Worm (Caenorhabditis elegans) whole organism, L4 larva: Measurements from ENCODE around the gene C46C11.4.

Experiments
- D1046.2 ChIP-seq: fragments of 200-800 bp; sonication (Bioruptor generic); IDR thresholded peaks from 2 replicates; pipeline ENCODE4 v1.3.6; 2022; ENCODE audit warnings: missing genetic modification characterization, missing compliant biosample characterization
- F37D6.2 ChIP-seq: sonication (generic microtip); optimal IDR thresholded peaks from 2 replicates; lab custom pipeline; 2016; ENCODE audit warnings: mild to moderate bottlenecking, missing genetic modification characterization, missing compliant biosample characterization
- F44E2.7 ChIP-seq: fragments of 200-800 bp; sonication (Bioruptor generic); IDR thresholded peaks from 2 replicates; pipeline ENCODE4 v2.1.2; 2022; ENCODE audit warnings: missing genetic modification characterization, missing compliant biosample characterization
- R02D3.7 ChIP-seq: fragments of 150-350 bp; sonication (generic microtip); optimal IDR thresholded peaks from 3 replicates; lab custom pipeline; 2014; ENCODE audit warnings: missing biosample characterization, missing genetic modification characterization
- T26A8.4 ChIP-seq: fragments of 200-800 bp; sonication (Bioruptor generic); IDR thresholded peaks from 2 replicates; pipeline ENCODE4 v1.3.6; 2022; ENCODE audit warnings: missing genetic modification characterization, missing compliant biosample characterization
- Y48G9A.11 ChIP-seq: fragments of 200-800 bp; sonication (Bioruptor generic); IDR thresholded peaks from 2 replicates; pipeline ENCODE4 v1.3.6; 2022; ENCODE audit warnings: missing genetic modification reagents, missing genetic modification characterization, missing compliant biosample characterization
- Y5F2A.4 ChIP-seq: fragments of 200-800 bp; sonication (Bioruptor generic); optimal IDR thresholded peaks from 2 replicates; lab custom pipeline; 2018; ENCODE audit warnings: mild to moderate bottlenecking, missing genetic modification characterization, missing compliant biosample characterization
- Y75B8A.6 ChIP-seq: fragments of 200-800 bp; sonication (Bioruptor generic); IDR thresholded peaks from 2 replicates; pipeline ENCODE4 v1.3.6; 2022; ENCODE audit warnings: missing genetic modification reagents, missing genetic modification characterization, missing compliant biosample characterization
- ZK337.2 ChIP-seq: fragments of 200-800 bp; sonication (Bioruptor generic); IDR thresholded peaks from 2 replicates; pipeline ENCODE4 v1.3.6; 2022; ENCODE audit warnings: missing genetic modification reagents, missing genetic modification characterization, missing compliant biosample characterization
- aha-1 ChIP-seq: fragments of 150-350 bp; peaks from one replicate; lab custom pipeline; 2014; ENCODE audit warnings: missing biosample characterization, missing genetic modification characterization
- aly-2 ChIP-seq: sonication (generic microtip); optimal IDR thresholded peaks from 2 replicates; lab custom pipeline; 2018; ENCODE audit warnings: missing biosample characterization, missing genetic modification characterization
- ama-1 ChIP-seq: fragments of 150-350 bp; optimal IDR thresholded peaks from 2 replicates; lab custom pipeline; 2014; ENCODE audit warnings: inconsistent platforms, mixed read lengths
- attf-4 ChIP-seq: sonication (generic microtip); optimal IDR thresholded peaks from 3 replicates; lab custom pipeline; 2017; ENCODE audit warnings: missing biosample characterization, missing genetic modification characterization
- ceh-28 ChIP-seq: fragments of 150-350 bp; optimal IDR thresholded peaks from 2 replicates; lab custom pipeline; 2014; ENCODE audit warnings: missing biosample characterization, missing genetic modification reagents, missing genetic modification characterization
- ceh-44 ChIP-seq: fragments of 200-800 bp; sonication (Bioruptor generic); IDR thresholded peaks from 2 replicates; pipeline ENCODE4 v1.3.6; 2022; ENCODE audit warnings: missing genetic modification reagents, missing genetic modification characterization, missing compliant biosample characterization
- ceh-82 ChIP-seq: sonication (generic microtip); optimal IDR thresholded peaks from 2 replicates; lab custom pipeline; 2017; ENCODE audit warnings: missing biosample characterization, missing genetic modification characterization
- cey-2 ChIP-seq: sonication (generic microtip); optimal IDR thresholded peaks from 3 replicates; lab custom pipeline; 2017; ENCODE audit warnings: missing genetic modification characterization, mild to moderate bottlenecking, missing compliant biosample characterization, antibody characterized with exemption, borderline replicate concordance; ENCODE audit not compliant: insufficient read depth
- daf-16 ChIP-seq, 3 experiments: sonication (generic microtip); optimal IDR thresholded peaks; 2 replicates each; lab custom pipeline; 2016 to 2017; ENCODE audit warnings: missing genetic modification characterization in 3 of 3, missing genetic modification reagents in 3 of 3, mild to moderate bottlenecking in 2 of 3, missing compliant biosample characterization in 2 of 3, missing biosample characterization in 1 of 3, moderate library complexity in 1 of 3
- daf-8 ChIP-seq: fragments of 200-800 bp; sonication (Bioruptor generic); IDR thresholded peaks from 2 replicates; pipeline ENCODE4 v1.3.6; 2022; ENCODE audit warnings: missing genetic modification characterization, missing compliant biosample characterization
- duxl-1 ChIP-seq: sonication (generic microtip); optimal IDR thresholded peaks from 2 replicates; lab custom pipeline; 2016; ENCODE audit warnings: mild to moderate bottlenecking, missing genetic modification characterization, moderate library complexity, missing compliant biosample characterization; ENCODE audit not compliant: poor library complexity
- dve-1 ChIP-seq: sonication (generic microtip); optimal IDR thresholded peaks from 2 replicates; lab custom pipeline; 2017; ENCODE audit warnings: antibody characterized with exemption, mild to moderate bottlenecking, missing genetic modification characterization, missing compliant biosample characterization; ENCODE audit not compliant: insufficient read depth
- egl-27 ChIP-seq: sonication (generic microtip); optimal IDR thresholded peaks from 3 replicates; lab custom pipeline; 2017; ENCODE audit warnings: missing biosample characterization, missing genetic modification reagents, missing genetic modification characterization
- fos-1 ChIP-seq: fragments of 150-350 bp; optimal IDR thresholded peaks from 2 replicates; lab custom pipeline; 2014; ENCODE audit warnings: missing biosample characterization, missing genetic modification characterization
- hif-1 ChIP-seq, 2 experiments: sonication (generic microtip); optimal IDR thresholded peaks; 2 replicates each; lab custom pipeline; 2016 to 2017; ENCODE audit warnings: missing compliant biosample characterization in 2 of 2, missing genetic modification characterization in 2 of 2, missing genetic modification reagents in 2 of 2, missing genotype in 2 of 2, mild to moderate bottlenecking in 1 of 2
- hlh-11 ChIP-seq: fragments of 200-800 bp; sonication (Bioruptor generic); optimal IDR thresholded peaks from 2 replicates; lab custom pipeline; 2018; ENCODE audit warnings: mild to moderate bottlenecking, missing genetic modification characterization, missing compliant biosample characterization
- hlh-30 ChIP-seq: sonication (generic microtip); optimal IDR thresholded peaks from 2 replicates; lab custom pipeline; 2017; ENCODE audit warnings: antibody characterized with exemption, mild to moderate bottlenecking, missing genetic modification characterization, missing compliant biosample characterization; ENCODE audit not compliant: insufficient read depth
- jun-1 ChIP-seq: fragments of 150-350 bp; optimal IDR thresholded peaks from 2 replicates; lab custom pipeline; 2014; ENCODE audit warnings: missing biosample characterization, missing genetic modification reagents, missing genetic modification characterization
- lim-7 ChIP-seq: fragments of 200-800 bp; sonication (Bioruptor generic); IDR thresholded peaks from 2 replicates; pipeline ENCODE4 v1.3.6; 2022; ENCODE audit warnings: missing genetic modification characterization, missing compliant biosample characterization
- lin-15B ChIP-seq: fragments of 150-350 bp; sonication (generic microtip); optimal IDR thresholded peaks from 3 replicates; lab custom pipeline; 2014; ENCODE audit warnings: missing biosample characterization, missing genetic modification characterization
- lin-29 ChIP-seq: fragments of 200-800 bp; sonication (Bioruptor generic); IDR thresholded peaks from 2 replicates; pipeline ENCODE4 v1.3.6; 2022; ENCODE audit warnings: missing genetic modification reagents, missing genetic modification characterization, missing compliant biosample characterization
- madf-5 ChIP-seq, 2 experiments: fragments of 200-800 bp; sonication (Bioruptor generic); IDR thresholded peaks; 2 replicates each; pipeline ENCODE4 v1.3.6; 2022; ENCODE audit warnings: missing compliant biosample characterization in 2 of 2, missing genetic modification characterization in 2 of 2
- mdl-1 ChIP-seq, 2 experiments: fragments of 150-350 bp in 1 of 2; sonication (generic microtip) in 1 of 2; optimal IDR thresholded peaks; 2 replicates each; lab custom pipeline; 2014 to 2017; ENCODE audit warnings: missing biosample characterization in 2 of 2, missing genetic modification characterization in 2 of 2
- nhr-10 ChIP-seq: fragments of 150-350 bp; optimal IDR thresholded peaks from 2 replicates; lab custom pipeline; 2014; ENCODE audit warnings: missing biosample characterization, missing genetic modification characterization
- nhr-102 ChIP-seq: sonication (generic microtip); optimal IDR thresholded peaks from 2 replicates; lab custom pipeline; 2016; ENCODE audit warnings: mild to moderate bottlenecking, missing genetic modification characterization, moderate library complexity, missing compliant biosample characterization
- nhr-11 ChIP-seq: fragments of 150-350 bp; optimal IDR thresholded peaks from 2 replicates; lab custom pipeline; 2014; ENCODE audit warnings: missing biosample characterization, missing genetic modification characterization
- nhr-41 ChIP-seq: fragments of 200-800 bp; sonication (Bioruptor generic); IDR thresholded peaks from 2 replicates; pipeline ENCODE4 v1.3.6; 2022; ENCODE audit warnings: missing genetic modification reagents, missing genetic modification characterization, missing compliant biosample characterization
- nhr-42 ChIP-seq: fragments of 200-800 bp; sonication (Bioruptor generic); IDR thresholded peaks from 2 replicates; pipeline ENCODE4 v1.3.6; 2022; ENCODE audit warnings: missing genetic modification characterization, missing compliant biosample characterization
- nhr-48 ChIP-seq: sonication (generic microtip); optimal IDR thresholded peaks from 2 replicates; lab custom pipeline; 2016; ENCODE audit warnings: mild to moderate bottlenecking, missing genetic modification characterization, missing compliant biosample characterization
- nhr-6 ChIP-seq: fragments of 150-350 bp; optimal IDR thresholded peaks from 2 replicates; lab custom pipeline; 2014; ENCODE audit warnings: missing biosample characterization, missing genetic modification characterization
- nhr-76 ChIP-seq: fragments of 150-350 bp; optimal IDR thresholded peaks from 2 replicates; lab custom pipeline; 2014; ENCODE audit warnings: missing biosample characterization, missing genetic modification characterization
- nhr-77 ChIP-seq: fragments of 150-350 bp; optimal IDR thresholded peaks from 2 replicates; lab custom pipeline; 2014; ENCODE audit warnings: missing biosample characterization, missing genetic modification characterization
- rbr-2 ChIP-seq: sonication (generic microtip); optimal IDR thresholded peaks from 2 replicates; lab custom pipeline; 2016; ENCODE audit warnings: missing genotype, missing genetic modification characterization, missing compliant biosample characterization
- saeg-2 ChIP-seq: fragments of 200-800 bp; sonication (Bioruptor generic); IDR thresholded peaks from 2 replicates; pipeline ENCODE4 v1.3.6; 2022; ENCODE audit warnings: missing genetic modification reagents, missing genetic modification characterization, missing compliant biosample characterization
- sdz-12 ChIP-seq: fragments of 200-800 bp; sonication (Bioruptor generic); optimal IDR thresholded peaks from 2 replicates; lab custom pipeline; 2018; ENCODE audit warnings: mild to moderate bottlenecking, missing genetic modification characterization, missing compliant biosample characterization
- skn-1 ChIP-seq: fragments of 150-350 bp; optimal IDR thresholded peaks from 2 replicates; lab custom pipeline; 2014; ENCODE audit warnings: missing biosample characterization, missing genetic modification characterization
- snpc-1.2 ChIP-seq: fragments of 200-800 bp; sonication (Bioruptor generic); IDR thresholded peaks from 2 replicates; pipeline ENCODE4 v1.3.6; 2022; ENCODE audit warnings: missing genetic modification reagents, missing genetic modification characterization, missing compliant biosample characterization
- tag-97 ChIP-seq: fragments of 200-800 bp; sonication (Bioruptor generic); IDR thresholded peaks from 2 replicates; pipeline ENCODE4 v1.3.6; 2022; ENCODE audit warnings: missing genetic modification characterization, missing compliant biosample characterization
- unc-130 ChIP-seq: sonication (generic microtip); optimal IDR thresholded peaks from 2 replicates; lab custom pipeline; 2016; ENCODE audit warnings: missing genetic modification reagents, missing genetic modification characterization, missing compliant biosample characterization
- vab-7 ChIP-seq: fragments of 200-800 bp; sonication (Bioruptor generic); IDR thresholded peaks from 2 replicates; pipeline ENCODE4 v1.3.6; 2022; ENCODE audit warnings: missing genetic modification reagents, missing genetic modification characterization, missing compliant biosample characterization
- zip-11 ChIP-seq: fragments of 200-800 bp; sonication (Bioruptor generic); IDR thresholded peaks from 2 replicates; pipeline ENCODE4 v1.3.6; 2022; ENCODE audit warnings: missing genetic modification characterization, missing compliant biosample characterization
- zip-2 ChIP-seq: fragments of 150-350 bp; optimal IDR thresholded peaks from 2 replicates; lab custom pipeline; 2014; ENCODE audit warnings: missing biosample characterization, missing genetic modification characterization
- ztf-11 ChIP-seq: fragments of 150-350 bp; optimal IDR thresholded peaks from 2 replicates; lab custom pipeline; 2014; ENCODE audit warnings: missing biosample characterization, missing genetic modification characterization
- ztf-7 ChIP-seq: fragments of 150-350 bp; optimal IDR thresholded peaks from 2 replicates; lab custom pipeline; 2014; ENCODE audit warnings: missing biosample characterization, missing genetic modification characterization

The C46C11.4 gene

ce11 chrX:4616832-4617231, 30.2 kb downstream of the C46C11.4 start (continued):
- no peak for TF ChIP-seq F44E2.7
- no peak for TF ChIP-seq daf-16 (GFP tag; optimal IDR thresholded peaks at IDR 0.05; lab: Kevin White, UChicago)
- no peak for TF ChIP-seq daf-16 (tag; optimal IDR thresholded peaks at IDR 0.05; lab: Kevin White, UChicago)
- no peak for TF ChIP-seq snpc-1.2 (GFP tag; lab: Robert Waterston, UW)
- no peak for TF ChIP-seq cey-2 (tag; lab: Kevin White, UChicago)
- no peak for TF ChIP-seq lin-15B (tag; lab: Kevin White, UChicago)
- no peak for TF ChIP-seq nhr-11 (tag; lab: Kevin White, UChicago)
- TF ChIP-seq zip-2 (tag; lab: Kevin White, UChicago): no peak
- TF ChIP-seq nhr-41 (GFP tag; lab: Robert Waterston, UW): no peak
- TF ChIP-seq Y75B8A.6 (GFP tag; lab: Robert Waterston, UW): no peak
- no peak for TF ChIP-seq lin-29 (GFP tag; lab: Robert Waterston, UW)
- no peak for TF ChIP-seq Y5F2A.4 (GFP tag; lab: Kevin White, UChicago)
- peak in 1 of 2 experiments; percentile 29 for TF ChIP-seq hif-1 (tag; optimal IDR thresholded peaks at IDR 0.05; lab: Kevin White, UChicago)
- TF ChIP-seq ceh-82 (tag; lab: Kevin White, UChicago): no peak
- TF ChIP-seq skn-1 (tag; lab: Kevin White, UChicago): no peak
- TF ChIP-seq ama-1: no peak
- TF ChIP-seq attf-4 (tag; lab: Kevin White, UChicago): no peak
- TF ChIP-seq D1046.2 (GFP tag; lab: Robert Waterston, UW): no peak
- 0 out of 2 replicates have a peak, but pooled peaks have one; percentile 2 for TF ChIP-seq ceh-44 (GFP tag; lab: Robert Waterston, UW)
- TF ChIP-seq daf-8 (GFP tag; lab: Robert Waterston, UW): no peak
- no peak for TF ChIP-seq nhr-48 (tag; lab: Kevin White, UChicago)
- TF ChIP-seq nhr-102 (tag; lab: Kevin White, UChicago): no peak
- TF ChIP-seq mdl-1 (tag; optimal IDR thresholded peaks at IDR 0.05; lab: Kevin White, UChicago): peak in 1 of 2 experiments; percentile 15
- no peak for TF ChIP-seq ztf-7 (tag; lab: Kevin White, UChicago)
- no peak for TF ChIP-seq tag-97 (GFP tag; lab: Robert Waterston, UW)
- TF ChIP-seq ceh-28 (tag; lab: Kevin White, UChicago): no peak
- TF ChIP-seq zip-11 (GFP tag; lab: Robert Waterston, UW): no peak
- TF ChIP-seq F37D6.2 (tag; lab: Kevin White, UChicago): no peak
- no peak for TF ChIP-seq nhr-76 (tag; lab: Kevin White, UChicago)
- TF ChIP-seq nhr-6 (tag; lab: Kevin White, UChicago): peak; percentile 27
- no peak for TF ChIP-seq ztf-11
- TF ChIP-seq T26A8.4: no peak
- no peak for TF ChIP-seq nhr-77 (tag; lab: Kevin White, UChicago)
- no peak for TF ChIP-seq aly-2
- TF ChIP-seq fos-1 (tag; lab: Kevin White, UChicago): no peak
- TF ChIP-seq Y48G9A.11: no peak
- TF ChIP-seq lim-7 (GFP tag; lab: Robert Waterston, UW): no peak
- peak; percentile 66 for TF ChIP-seq aha-1
- no peak for TF ChIP-seq hlh-11 (tag; lab: Kevin White, UChicago)
- no peak for TF ChIP-seq unc-130 (GFP tag; lab: Kevin White, UChicago)
- TF ChIP-seq egl-27 (tag; lab: Kevin White, UChicago): no peak
- no peak for TF ChIP-seq jun-1 (tag; lab: Kevin White, UChicago)
- TF ChIP-seq duxl-1: no peak
- no peak for TF ChIP-seq nhr-10 (tag; lab: Kevin White, UChicago)
- no peak for TF ChIP-seq ZK337.2 (GFP tag; lab: Robert Waterston, UW)
- TF ChIP-seq madf-5 (GFP tag; IDR thresholded peaks at IDR 0.05; lab: Robert Waterston, UW): no peak
- TF ChIP-seq sdz-12 (GFP tag; lab: Kevin White, UChicago): no peak
- TF ChIP-seq R02D3.7: no peak
- TF ChIP-seq nhr-42 (GFP tag; lab: Robert Waterston, UW): no peak
- TF ChIP-seq saeg-2 (GFP tag; lab: Robert Waterston, UW): no peak
- TF ChIP-seq rbr-2 (tag; lab: Kevin White, UChicago): peak; percentile 46
- peak; percentile 11 for TF ChIP-seq dve-1 (tag; lab: Kevin White, UChicago)
- TF ChIP-seq vab-7 (GFP tag; lab: Robert Waterston, UW): peak; percentile 25; the same call in 1 of the 2 replicates
- peak; percentile 13 for TF ChIP-seq hlh-30 (tag; lab: Kevin White, UChicago)
